Fruit fly (Drosophila melanogaster): ENCODE results near the gene CG34291.

CG34291 gene

dm6 chr3R:26461226-26461805 is 35.7 kb upstream of the CG34291 start, which contains the start of gene CG5455:
Gene CG5455 (plus strand): TSS chr3R:26461527.
- TF ChIP-seq CG10348 (GFP tag; IDR thresholded peaks at IDR 0.05): no peak
- TF ChIP-seq CG14655 (GFP tag; optimal IDR thresholded peaks at IDR 0.05): no peak
- peak; percentile 82 for TF ChIP-seq CG4496 (GFP tag; IDR thresholded peaks at IDR 0.05)
- no peak for TF ChIP-seq CG15710 (tag; optimal IDR thresholded peaks at IDR 0.05)
- TF ChIP-seq CG12605 (GFP tag; IDR thresholded peaks at IDR 0.05): peak; percentile 69
- peak; percentile 87 for TF ChIP-seq CG32121 (GFP tag; IDR thresholded peaks at IDR 0.05)
- no peak for TF ChIP-seq CG8301 (tag; optimal IDR thresholded peaks at IDR 0.05)
- no peak for TF ChIP-seq rn (GFP tag; IDR thresholded peaks at IDR 0.05)
- no peak for TF ChIP-seq Pif1A (GFP tag; optimal IDR thresholded peaks at IDR 0.05)
- TF ChIP-seq D1 (tag; optimal IDR thresholded peaks at IDR 0.05): no peak
- TF ChIP-seq CG13204 (GFP tag; optimal IDR thresholded peaks at IDR 0.05): peak; percentile 57
- peak; percentile 26 for TF ChIP-seq CG34367 (tag; optimal IDR thresholded peaks at IDR 0.05)
- TF ChIP-seq Pif1B (GFP tag; optimal IDR thresholded peaks at IDR 0.05): peak; percentile 38
- TF ChIP-seq EcR (GFP tag; optimal IDR thresholded peaks at IDR 0.05): peak; percentile 65
- no peak for TF ChIP-seq CG9948 (tag; optimal IDR thresholded peaks at IDR 0.05)
- TF ChIP-seq gl (tag; optimal IDR thresholded peaks at IDR 0.05): peak; percentile 30
- TF ChIP-seq CG17806 (tag; optimal IDR thresholded peaks at IDR 0.05): peak; percentile 3
- peak; percentile 73 for TF ChIP-seq fd96Ca (GFP tag; IDR thresholded peaks at IDR 0.05)
- peak; percentile 93 for TF ChIP-seq Ets98B (GFP tag; IDR thresholded peaks at IDR 0.05)
- peak; percentile 5 for TF ChIP-seq CG8159 (tag; optimal IDR thresholded peaks at IDR 0.05)
- TF ChIP-seq Snoo (tag; optimal IDR thresholded peaks at IDR 0.05): no peak

- TF ChIP-seq CG12605 (GFP tag; IDR thresholded peaks at IDR 0.05) (no peak), CG9948 (tag; optimal IDR thresholded peaks at IDR 0.05) (no peak), fd96Ca (GFP tag; IDR thresholded peaks at IDR 0.05) (no peak), CG14655 (GFP tag; optimal IDR thresholded peaks at IDR 0.05) (no peak), Pif1B (GFP tag; optimal IDR thresholded peaks at IDR 0.05) (no peak)
Observed at dm6 chr3R:26457949-26458348, 32.4 kb upstream of the CG34291 start, which contains the start of gene CG14238. Gene CG14238 (plus strand): TSS chr3R:26458249.

- no peak for TF ChIP-seq Pif1A (GFP tag; optimal IDR thresholded peaks at IDR 0.05)
- no peak for TF ChIP-seq CG10348 (GFP tag; IDR thresholded peaks at IDR 0.05)
- no peak for TF ChIP-seq CG8301 (tag; optimal IDR thresholded peaks at IDR 0.05)
- no peak for TF ChIP-seq fd96Ca (GFP tag; IDR thresholded peaks at IDR 0.05)
- no peak for TF ChIP-seq D1 (tag; optimal IDR thresholded peaks at IDR 0.05)
- no peak for TF ChIP-seq Pif1B (GFP tag; optimal IDR thresholded peaks at IDR 0.05)
- no peak for TF ChIP-seq CG15710 (tag; optimal IDR thresholded peaks at IDR 0.05)
- TF ChIP-seq CG17806 (tag; optimal IDR thresholded peaks at IDR 0.05): no peak
- no peak for TF ChIP-seq gl (tag; optimal IDR thresholded peaks at IDR 0.05)
- TF ChIP-seq Snoo (tag; optimal IDR thresholded peaks at IDR 0.05): no peak
- TF ChIP-seq CG9948 (tag; optimal IDR thresholded peaks at IDR 0.05): no peak
- no peak for TF ChIP-seq CG12605 (GFP tag; IDR thresholded peaks at IDR 0.05)
- no peak for TF ChIP-seq CG14655 (GFP tag; optimal IDR thresholded peaks at IDR 0.05)
- no peak for TF ChIP-seq CG34367 (tag; optimal IDR thresholded peaks at IDR 0.05)
- no peak for TF ChIP-seq Ets98B (GFP tag; IDR thresholded peaks at IDR 0.05)
- no peak for TF ChIP-seq EcR (GFP tag; optimal IDR thresholded peaks at IDR 0.05)
- TF ChIP-seq rn (GFP tag; IDR thresholded peaks at IDR 0.05): no peak
- TF ChIP-seq CG4496 (GFP tag; IDR thresholded peaks at IDR 0.05): no peak
- TF ChIP-seq CG13204 (GFP tag; optimal IDR thresholded peaks at IDR 0.05): no peak
Observed at dm6 chr3R:26456577-26456976, 31.0 kb upstream of the CG34291 start, which contains the start of gene CG14237. Gene CG14237 (plus strand): TSS chr3R:26456877.

- TF ChIP-seq CG10348 (GFP tag; IDR thresholded peaks at IDR 0.05): no peak
- no peak for TF ChIP-seq CG8159 (tag; optimal IDR thresholded peaks at IDR 0.05)
- no peak for TF ChIP-seq CG32121 (GFP tag; IDR thresholded peaks at IDR 0.05)
- no peak for TF ChIP-seq CG13204 (GFP tag; optimal IDR thresholded peaks at IDR 0.05)
- TF ChIP-seq Ets98B (GFP tag; IDR thresholded peaks at IDR 0.05): no peak
- no peak for TF ChIP-seq rn (GFP tag; IDR thresholded peaks at IDR 0.05)
- no peak for TF ChIP-seq CG14655 (GFP tag; optimal IDR thresholded peaks at IDR 0.05)
- TF ChIP-seq CG12605 (GFP tag; IDR thresholded peaks at IDR 0.05): no peak
Observed at dm6 chr3R:26455838-26456237, 30.3 kb upstream of the CG34291 start, which contains the start of gene Pdf. Gene Pdf (minus strand): TSS chr3R:26456141.

dm6 chr3R:26454494-26454893 is 28.9 kb upstream of the CG34291 start, which contains the start of gene CG43117:
Gene CG43117 (plus strand): TSS chr3R:26454794.
- TF ChIP-seq EcR (GFP tag; optimal IDR thresholded peaks at IDR 0.05) (no peak), CG10348 (GFP tag; IDR thresholded peaks at IDR 0.05) (no peak), CG8159 (tag; optimal IDR thresholded peaks at IDR 0.05) (no peak), Ets98B (GFP tag; IDR thresholded peaks at IDR 0.05) (no peak), CG14655 (GFP tag; optimal IDR thresholded peaks at IDR 0.05) (no peak), CG17806 (tag; optimal IDR thresholded peaks at IDR 0.05) (no peak), rn (GFP tag; IDR thresholded peaks at IDR 0.05) (no peak), CG15710 (tag; optimal IDR thresholded peaks at IDR 0.05) (no peak), Snoo (tag; optimal IDR thresholded peaks at IDR 0.05) (no peak), CG8301 (tag; optimal IDR thresholded peaks at IDR 0.05) (no peak), CG4496 (GFP tag; IDR thresholded peaks at IDR 0.05) (no peak), Pif1A (GFP tag; optimal IDR thresholded peaks at IDR 0.05) (no peak)

dm6 chr3R:26452345-26452744 is 26.8 kb upstream of the CG34291 start, which contains the start of gene CG5447:
Gene CG5447 (plus strand): TSS chr3R:26452534.
- TF ChIP-seq CG14655 (GFP tag; optimal IDR thresholded peaks at IDR 0.05) (no peak), rn (GFP tag; IDR thresholded peaks at IDR 0.05) (no peak), CG15710 (tag; optimal IDR thresholded peaks at IDR 0.05) (no peak), CG8159 (tag; optimal IDR thresholded peaks at IDR 0.05) (no peak), Ets98B (GFP tag; IDR thresholded peaks at IDR 0.05) (no peak), fd96Ca (GFP tag; IDR thresholded peaks at IDR 0.05) (no peak), Snoo (tag; optimal IDR thresholded peaks at IDR 0.05) (no peak), CG9948 (tag; optimal IDR thresholded peaks at IDR 0.05) (no peak)

All from whole organism, pupa.